Worm (Caenorhabditis elegans): ENCODE results near the gene F41H8.1.
"Not testable (repeated sequence)": the region's sequence is repeated elsewhere in the genome, so short reads cannot be mapped to it uniquely, and the experiment has no call there.

- not testable (repeated sequence) for TF ChIP-seq F49E8.2 (tag; optimal IDR thresholded peaks at IDR 0.05; ENCODE audit: insufficient read depth); efl-1 (GFP tag; optimal IDR thresholded peaks at IDR 0.05); F52B5.7 (tag; optimal IDR thresholded peaks at IDR 0.05); repo-1 (tag; optimal IDR thresholded peaks at IDR 0.05)
These were observed 9.7 kb downstream of the F41H8.1 start, which contains the start of gene K09C6.8 for ce11 chrV:843118-843517.
